Fruit fly (Drosophila melanogaster): ENCODE results near the gene dah.
A peak's percentile ranks its signal among the peaks of the same experiment; 100 is the strongest.

Gene dah

dm6 chrX:15323302-15323880 lies 4.8 kb upstream of the dah start (continued):
- TF ChIP-seq Vsx2 (GFP tag; optimal IDR thresholded peaks at IDR 0.05; ENCODE audit: partially characterized antibody), result no peak

dm6 chrX:15333066-15333874 lies 5.1 kb downstream of the dah start, which contains the start of the genes CG9114 and HDAC6:
Gene CG9114, minus strand, starts transcription at chrX:15333154.
Gene HDAC6, plus strand, starts transcription at chrX:15333310.
- TF ChIP-seq jim (GFP tag; optimal IDR thresholded peaks at IDR 0.05), result no peak
- TF ChIP-seq dmrt93B (GFP tag; optimal IDR thresholded peaks at IDR 0.05), result no peak
- TF ChIP-seq CG32264 (GFP tag; optimal IDR thresholded peaks at IDR 0.05), result no peak
- TF ChIP-seq Dif (GFP tag; optimal IDR thresholded peaks at IDR 0.05; ENCODE audit: partially characterized antibody), result peak; percentile 73
- peak; percentile 71 for TF ChIP-seq Vsx2 (GFP tag; optimal IDR thresholded peaks at IDR 0.05; ENCODE audit: partially characterized antibody)
- TF ChIP-seq dl (GFP tag; optimal IDR thresholded peaks at IDR 0.05; ENCODE audit: insufficient read depth in 1 of 2, partially characterized antibody in 2 of 2), result no peak
- no peak for TF ChIP-seq Mio (GFP tag; optimal IDR thresholded peaks at IDR 0.05)
- peak; percentile 13 for TF ChIP-seq Sp1 (GFP tag; optimal IDR thresholded peaks at IDR 0.05)
- no peak for TF ChIP-seq CG9705 (GFP tag; optimal IDR thresholded peaks at IDR 0.05)
- TF ChIP-seq Jra (GFP tag; optimal IDR thresholded peaks at IDR 0.05), result no peak
- peak; percentile 24 for TF ChIP-seq h (GFP tag; optimal IDR thresholded peaks at IDR 0.05)
- no peak for TF ChIP-seq sage (GFP tag; optimal IDR thresholded peaks at IDR 0.05)
- TF ChIP-seq pan (optimal IDR thresholded peaks at IDR 0.05), result no peak
- no peak for TF ChIP-seq dsf (GFP tag; optimal IDR thresholded peaks at IDR 0.05; ENCODE audit: borderline replicate concordance)
- TF ChIP-seq Dfd (GFP tag; optimal IDR thresholded peaks at IDR 0.05), result no peak
- peak; percentile 25 for TF ChIP-seq HLH106 (tag; optimal IDR thresholded peaks at IDR 0.05)
- TF ChIP-seq Hr83 (GFP tag; optimal IDR thresholded peaks at IDR 0.05; ENCODE audit: poor library complexity, severe bottlenecking), result no peak
- no peak for TF ChIP-seq Hnf4 (GFP tag; optimal IDR thresholded peaks at IDR 0.05)
- TF ChIP-seq Abd-B (GFP tag; optimal IDR thresholded peaks at IDR 0.05), result no peak
- TF ChIP-seq OdsH (GFP tag; optimal IDR thresholded peaks at IDR 0.05), result no peak
- TF ChIP-seq Myc (optimal IDR thresholded peaks at IDR 0.05), result no peak
- no peak for TF ChIP-seq ey (GFP tag; optimal IDR thresholded peaks at IDR 0.05)
- no peak for TF ChIP-seq Rel (GFP tag; optimal IDR thresholded peaks at IDR 0.05)
- TF ChIP-seq Rel (tag; optimal IDR thresholded peaks at IDR 0.05), result peak; percentile 80
- TF ChIP-seq brk (GFP tag; optimal IDR thresholded peaks at IDR 0.05), result no peak
- peak; percentile 32 for TF ChIP-seq psq (GFP tag; optimal IDR thresholded peaks at IDR 0.05)
- no peak for TF ChIP-seq GATAd (GFP tag; optimal IDR thresholded peaks at IDR 0.05)
- TF ChIP-seq woc (GFP tag; optimal IDR thresholded peaks at IDR 0.05), result peak; percentile 44
- TF ChIP-seq br (GFP tag; optimal IDR thresholded peaks at IDR 0.05), result no peak
- peak in 1 of 2 experiments; percentile 61 for TF ChIP-seq foxo (GFP tag; optimal IDR thresholded peaks at IDR 0.05)
- TF ChIP-seq lola (GFP tag; optimal IDR thresholded peaks at IDR 0.05), result no peak
- TF ChIP-seq sv (GFP tag; optimal IDR thresholded peaks at IDR 0.05), result no peak
- TF ChIP-seq N (GFP tag; optimal IDR thresholded peaks at IDR 0.05), result peak; percentile 11
- no peak for TF ChIP-seq Hr78 (GFP tag; optimal IDR thresholded peaks at IDR 0.05)
- peak; percentile 93 for TF ChIP-seq fru (GFP tag; optimal IDR thresholded peaks at IDR 0.05)
- no peak for TF ChIP-seq usp (GFP tag; optimal IDR thresholded peaks at IDR 0.05)
- TF ChIP-seq rgr (GFP tag; optimal IDR thresholded peaks at IDR 0.05), result peak; percentile 13
- no peak for TF ChIP-seq CrebA (GFP tag; optimal IDR thresholded peaks at IDR 0.05; ENCODE audit: borderline replicate concordance)
- no peak for TF ChIP-seq tai (GFP tag; optimal IDR thresholded peaks at IDR 0.05)
